Worm (Caenorhabditis elegans): ENCODE measurements around the gene F44E2.7.

The F44E2.7 gene

ce11 chrIII:8799964-8800795, 48.1 kb downstream of the F44E2.7 start, which contains the start of gene F54F2.6 (continued):
- TF ChIP-seq Y55F3AM.14 (GFP tag; optimal IDR thresholded peaks at IDR 0.05) (peak; percentile 95), sma-3 (GFP tag; optimal IDR thresholded peaks at IDR 0.05) (peak; percentile 31), ztf-1 (GFP tag; conservative IDR thresholded peaks at IDR 0.05) (no peak), ZK546.5 (tag; optimal IDR thresholded peaks at IDR 0.05) (peak; percentile 1), crh-2 (tag; optimal IDR thresholded peaks at IDR 0.05) (peak; percentile 87), nhr-12 (tag; optimal IDR thresholded peaks at IDR 0.05) (no peak), mdl-1 (tag; optimal IDR thresholded peaks at IDR 0.05) (peak; percentile 85 to 98), R02D3.7 (tag; optimal IDR thresholded peaks at IDR 0.05) (no peak)

DNA sequence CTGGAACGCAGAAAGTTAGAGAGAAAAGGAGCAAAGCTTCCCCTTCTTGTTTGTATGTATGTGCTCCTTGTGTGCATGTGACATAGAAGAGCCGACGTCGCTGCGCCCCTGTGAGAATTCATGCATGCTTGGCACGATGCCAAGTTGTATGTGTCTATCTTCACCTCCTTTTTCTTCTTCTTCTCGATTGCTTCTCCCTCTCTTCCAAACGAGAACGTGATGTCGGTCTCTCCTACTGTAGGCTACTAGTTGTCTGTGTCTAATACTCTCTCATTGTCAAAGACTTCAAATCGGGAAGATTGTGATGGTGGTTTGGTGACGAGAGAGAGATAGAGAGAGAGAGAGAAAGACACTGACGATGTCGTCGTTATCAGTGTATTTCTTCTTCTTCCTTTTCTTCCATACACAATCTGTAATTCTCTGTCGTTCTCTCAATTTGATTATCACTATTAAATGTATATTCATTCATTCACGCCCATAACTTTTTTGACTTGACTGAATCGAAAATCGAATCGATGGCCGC, 51.0 kb downstream of the F44E2.7 start:
- no peak for TF ChIP-seq elt-3 (tag; optimal IDR thresholded peaks at IDR 0.05)
- no peak for TF ChIP-seq ama-1 (optimal IDR thresholded peaks at IDR 0.05)
- TF ChIP-seq gmeb-1 (tag; optimal IDR thresholded peaks at IDR 0.05), result peak; percentile 69
- TF ChIP-seq ceh-82 (tag; optimal IDR thresholded peaks at IDR 0.05), result peak; percentile 42
- no peak for TF ChIP-seq lin-39 (tag; optimal IDR thresholded peaks at IDR 0.05)
- TF ChIP-seq mbf-1 (tag; optimal IDR thresholded peaks at IDR 0.05), result no peak
- TF ChIP-seq ztf-4 (tag; optimal IDR thresholded peaks at IDR 0.05), result peak; percentile 83
- TF ChIP-seq peb-1 (tag; optimal IDR thresholded peaks at IDR 0.05), result no peak
- TF ChIP-seq ztf-11 (tag; optimal IDR thresholded peaks at IDR 0.05), result no peak
- no peak for TF ChIP-seq nhr-10 (tag; optimal IDR thresholded peaks at IDR 0.05)
- no peak for TF ChIP-seq nhr-11 (tag; optimal IDR thresholded peaks at IDR 0.05)
- TF ChIP-seq zag-1 (tag; optimal IDR thresholded peaks at IDR 0.05), result peak; percentile 80
- TF ChIP-seq ceh-16 (tag; optimal IDR thresholded peaks at IDR 0.05), result peak; percentile 6
- TF ChIP-seq lsy-2 (tag; optimal IDR thresholded peaks at IDR 0.05), result peak; percentile 69 to 95
- peak; percentile 90 for TF ChIP-seq nhr-25 (tag; optimal IDR thresholded peaks at IDR 0.05)
- TF ChIP-seq sem-4 (tag; optimal IDR thresholded peaks at IDR 0.05), result peak; percentile 84
- TF ChIP-seq lin-13 (GFP tag; optimal IDR thresholded peaks at IDR 0.05), result peak; percentile 78
- peak; percentile 96 for TF ChIP-seq sma-9 (GFP tag; optimal IDR thresholded peaks at IDR 0.05)
- TF ChIP-seq sma-9 (tag; optimal IDR thresholded peaks at IDR 0.05), result no peak
- peak; percentile 81 to 93 for TF ChIP-seq mdl-1 (tag; optimal IDR thresholded peaks at IDR 0.05)
- TF ChIP-seq unc-62 (GFP tag; optimal IDR thresholded peaks at IDR 0.05), result peak; percentile 59
- no peak for TF ChIP-seq nhr-23 (tag; optimal IDR thresholded peaks at IDR 0.05)
- TF ChIP-seq sma-3 (GFP tag; optimal IDR thresholded peaks at IDR 0.05), result peak; percentile 91
- TF ChIP-seq nhr-237 (tag; optimal IDR thresholded peaks at IDR 0.05), result no peak
- peak; percentile 93 for TF ChIP-seq nhr-21 (tag; optimal IDR thresholded peaks at IDR 0.05)
- TF ChIP-seq blmp-1 (tag; optimal IDR thresholded peaks at IDR 0.05; ENCODE audit: insufficient read depth), result peak; percentile 83
- no peak for TF ChIP-seq dmd-4 (tag; optimal IDR thresholded peaks at IDR 0.05)
- TF ChIP-seq ztf-1 (GFP tag; conservative IDR thresholded peaks at IDR 0.05), result no peak
- no peak for TF ChIP-seq nhr-77 (tag; optimal IDR thresholded peaks at IDR 0.05)
- TF ChIP-seq skn-1 (tag; optimal IDR thresholded peaks at IDR 0.05), result peak; percentile 49
- peak; percentile 60 for TF ChIP-seq alr-1 (tag; optimal IDR thresholded peaks at IDR 0.05)
- no peak for TF ChIP-seq R02D3.7 (tag; optimal IDR thresholded peaks at IDR 0.05)
- TF ChIP-seq ZK546.5 (tag; optimal IDR thresholded peaks at IDR 0.05), result peak; percentile 1
- no peak for TF ChIP-seq aly-2 (tag; optimal IDR thresholded peaks at IDR 0.05)
- TF ChIP-seq snpc-4 (tag; optimal IDR thresholded peaks at IDR 0.05), result peak; percentile 13
- TF ChIP-seq fos-1 (tag; optimal IDR thresholded peaks at IDR 0.05), result peak; percentile 98
- TF ChIP-seq nhr-6 (tag; optimal IDR thresholded peaks at IDR 0.05), result peak; percentile 92
- TF ChIP-seq C34F6.9 (tag; optimal IDR thresholded peaks at IDR 0.05), result peak; percentile 95
- TF ChIP-seq mab-5 (tag; optimal IDR thresholded peaks at IDR 0.05), result peak; percentile 81
- no peak for TF ChIP-seq nhr-12 (tag; optimal IDR thresholded peaks at IDR 0.05)
- TF ChIP-seq elt-1 (tag; optimal IDR thresholded peaks at IDR 0.05), result no peak
- peak; percentile 95 for TF ChIP-seq egl-27 (tag; optimal IDR thresholded peaks at IDR 0.05)
- TF ChIP-seq nhr-129 (tag; optimal IDR thresholded peaks at IDR 0.05), result peak; percentile 97
- peak; percentile 81 for TF ChIP-seq unc-55 (GFP tag; optimal IDR thresholded peaks at IDR 0.05)
- TF ChIP-seq crh-2 (tag; optimal IDR thresholded peaks at IDR 0.05), result peak; percentile 97
- no peak for TF ChIP-seq unc-39 (tag; optimal IDR thresholded peaks at IDR 0.05)
- peak; percentile 91 for TF ChIP-seq F13H6.1 (tag; optimal IDR thresholded peaks at IDR 0.05)
- TF ChIP-seq lin-11 (tag; optimal IDR thresholded peaks at IDR 0.05), result peak; percentile 79
- peak; percentile 90 for TF ChIP-seq Y55F3AM.14 (GFP tag; optimal IDR thresholded peaks at IDR 0.05)

All from whole organism, L2 larva.